Worm (Caenorhabditis elegans) whole organism, young adult: ENCODE data around the gene tut-2.
A peak's percentile ranks its signal among the peaks of the same experiment; 100 is the strongest.

Experiments used
- B0019.2 ChIP-seq: fragments of 200-800 bp; sonication (Bioruptor generic); conservative IDR thresholded peaks from 2 replicates; pipeline ENCODE4 v1.3.6; 2022; ENCODE audit warnings: missing genetic modification reagents, missing genetic modification characterization, missing compliant biosample characterization
- D2030.7 ChIP-seq: fragments of 200-800 bp; sonication (Bioruptor generic); IDR thresholded peaks from 2 replicates; pipeline ENCODE4 v1.3.6; 2022; ENCODE audit warnings: missing genetic modification reagents, missing genetic modification characterization, missing compliant biosample characterization
- F57A8.1 ChIP-seq: fragments of 200-800 bp; sonication (Bioruptor generic); optimal IDR thresholded peaks from 2 replicates; lab custom pipeline; 2018; ENCODE audit warnings: mild to moderate bottlenecking, missing genetic modification characterization, moderate library complexity, missing compliant biosample characterization
- Y56A3A.18 ChIP-seq: fragments of 200-800 bp; sonication (Bioruptor generic); IDR thresholded peaks from 2 replicates; pipeline ENCODE4 v1.3.6; 2022; ENCODE audit warnings: missing genetic modification reagents, missing genetic modification characterization, missing compliant biosample characterization
- atf-7 ChIP-seq: sonication (generic microtip); optimal IDR thresholded peaks from 2 replicates; lab custom pipeline; 2017; ENCODE audit warnings: mild to moderate bottlenecking, missing genetic modification characterization, missing compliant biosample characterization
- athp-1 ChIP-seq: sonication (generic microtip); optimal IDR thresholded peaks from 2 replicates; lab custom pipeline; 2017; ENCODE audit warnings: mild to moderate bottlenecking, missing genetic modification characterization, missing compliant biosample characterization
- bed-2 ChIP-seq: fragments of 200-800 bp; sonication (Bioruptor generic); IDR thresholded peaks from 2 replicates; pipeline ENCODE4 v1.3.6; 2022; ENCODE audit warnings: missing genetic modification reagents, missing genetic modification characterization, missing compliant biosample characterization
- cebp-2 ChIP-seq: fragments of 200-800 bp; sonication (Bioruptor generic); IDR thresholded peaks from 2 replicates; pipeline ENCODE4 v1.3.6; 2022; ENCODE audit warnings: missing genetic modification characterization, missing compliant biosample characterization
- ceh-79 ChIP-seq: sonication (generic microtip); optimal IDR thresholded peaks from 2 replicates; lab custom pipeline; 2017; ENCODE audit warnings: mild to moderate bottlenecking, missing genetic modification characterization, missing compliant biosample characterization
- dox-1 ChIP-seq: fragments of 200-800 bp; sonication (Bioruptor generic); IDR thresholded peaks from 2 replicates; pipeline ENCODE4 v1.3.6; 2022; ENCODE audit warnings: missing genetic modification reagents, missing genetic modification characterization, missing compliant biosample characterization
- dpff-1 ChIP-seq: sonication (generic microtip); optimal IDR thresholded peaks from 2 replicates; lab custom pipeline; 2017; ENCODE audit warnings: mild to moderate bottlenecking, missing genetic modification characterization, missing compliant biosample characterization
- egrh-3 ChIP-seq: fragments of 200-800 bp; sonication (Bioruptor generic); IDR thresholded peaks from 2 replicates; pipeline ENCODE4 v1.3.6; 2022; ENCODE audit warnings: missing genetic modification reagents, missing genetic modification characterization, missing compliant biosample characterization
- fkh-3 ChIP-seq: sonication (generic microtip); optimal IDR thresholded peaks from 2 replicates; lab custom pipeline; 2016; ENCODE audit warnings: mild to moderate bottlenecking, missing genetic modification characterization, missing compliant biosample characterization
- gei-17 ChIP-seq: fragments of 200-800 bp; sonication (Bioruptor generic); optimal IDR thresholded peaks from 2 replicates; lab custom pipeline; 2018; ENCODE audit warnings: mild to moderate bottlenecking, missing genetic modification characterization, missing compliant biosample characterization
- hmg-1.2 ChIP-seq: fragments of 200-800 bp; sonication (Bioruptor generic); IDR thresholded peaks from 2 replicates; pipeline ENCODE4 v1.3.6; 2022; ENCODE audit warnings: missing genetic modification reagents, missing genetic modification characterization, missing compliant biosample characterization
- let-607 ChIP-seq, 2 experiments: fragments of 200-800 bp in 1 of 2; sonication (Bioruptor generic) in 1 of 2; sonication (generic microtip) in 1 of 2; optimal IDR thresholded peaks; 2 replicates each; lab custom pipeline; 2016 to 2018; ENCODE audit warnings: mild to moderate bottlenecking in 2 of 2, missing compliant biosample characterization in 2 of 2, missing genetic modification characterization in 2 of 2, moderate library complexity in 2 of 2, missing genotype in 1 of 2
- lin-40 ChIP-seq: sonication (generic microtip); optimal IDR thresholded peaks from 2 replicates; lab custom pipeline; 2016; ENCODE audit warnings: missing genetic modification characterization, mild to moderate bottlenecking, missing compliant biosample characterization, missing genotype, missing genetic modification reagents
- lir-1 ChIP-seq: fragments of 200-800 bp; sonication (Bioruptor generic); conservative IDR thresholded peaks from 2 replicates; pipeline ENCODE4 v1.3.6; 2022; ENCODE audit warnings: missing genetic modification reagents, missing genetic modification characterization, missing compliant biosample characterization
- lsy-27 ChIP-seq: sonication (generic microtip); optimal IDR thresholded peaks from 2 replicates; lab custom pipeline; 2017; ENCODE audit warnings: missing genetic modification characterization, mild to moderate bottlenecking, missing compliant biosample characterization, antibody characterized with exemption, missing genotype, borderline replicate concordance; ENCODE audit not compliant: insufficient read depth
- madf-3 ChIP-seq: fragments of 200-800 bp; sonication (Bioruptor generic); IDR thresholded peaks from 2 replicates; pipeline ENCODE4 v1.3.6; 2022; ENCODE audit warnings: missing genetic modification reagents, missing genetic modification characterization, missing compliant biosample characterization
- mcd-1 ChIP-seq: fragments of 200-800 bp; sonication (Bioruptor generic); IDR thresholded peaks from 2 replicates; pipeline ENCODE4 v1.3.6; 2022; ENCODE audit warnings: missing genetic modification reagents, missing genetic modification characterization, missing compliant biosample characterization
- nfya-1 ChIP-seq: sonication (generic microtip); optimal IDR thresholded peaks from 2 replicates; lab custom pipeline; 2017; ENCODE audit warnings: antibody characterized with exemption, missing compliant biosample characterization, missing genetic modification characterization, borderline replicate concordance; ENCODE audit not compliant: insufficient read depth
- nfyb-1 ChIP-seq: fragments of 200-800 bp; sonication (Bioruptor generic); IDR thresholded peaks from 2 replicates; pipeline ENCODE4 v1.3.6; 2022; ENCODE audit warnings: missing genetic modification reagents, missing genetic modification characterization, missing compliant biosample characterization
- nhr-80 ChIP-seq: sonication (generic microtip); optimal IDR thresholded peaks from 2 replicates; lab custom pipeline; 2016; ENCODE audit warnings: missing genetic modification characterization, missing compliant biosample characterization
- pbrm-1 ChIP-seq: fragments of 200-800 bp; sonication (Bioruptor generic); IDR thresholded peaks from 2 replicates; pipeline ENCODE4 v1.3.6; 2022; ENCODE audit warnings: missing genetic modification reagents, missing genetic modification characterization, missing compliant biosample characterization
- rcor-1 ChIP-seq: fragments of 200-800 bp; sonication (Bioruptor generic); IDR thresholded peaks from 2 replicates; pipeline ENCODE4 v1.3.6; 2022; ENCODE audit warnings: missing genetic modification reagents, missing genetic modification characterization, missing compliant biosample characterization
- rec-8 ChIP-seq, 2 experiments: sonication (generic microtip); optimal IDR thresholded peaks; 2 replicates each; lab custom pipeline; 2016; ENCODE audit warnings: mild to moderate bottlenecking in 2 of 2, missing genetic modification characterization in 2 of 2, missing genetic modification reagents in 2 of 2, missing genotype in 2 of 2, missing biosample characterization in 1 of 2, missing compliant biosample characterization in 1 of 2, moderate library complexity in 1 of 2
- snpc-1.1 ChIP-seq: sonication (generic microtip); optimal IDR thresholded peaks from 2 replicates; lab custom pipeline; 2017; ENCODE audit warnings: missing genetic modification characterization, mild to moderate bottlenecking, missing compliant biosample characterization, antibody characterized with exemption, moderate library complexity, missing genotype, missing genetic modification reagents; ENCODE audit not compliant: insufficient read depth
- snpc-1.3 ChIP-seq: sonication (generic microtip); optimal IDR thresholded peaks from 2 replicates; lab custom pipeline; 2017; ENCODE audit warnings: missing genetic modification characterization, mild to moderate bottlenecking, missing compliant biosample characterization, antibody characterized with exemption, moderate library complexity, missing genotype, missing genetic modification reagents; ENCODE audit not compliant: insufficient read depth
- snpc-3.4 ChIP-seq: sonication (generic microtip); optimal IDR thresholded peaks from 2 replicates; lab custom pipeline; 2017; ENCODE audit warnings: missing genetic modification characterization, mild to moderate bottlenecking, missing compliant biosample characterization, antibody characterized with exemption, moderate library complexity, missing genotype, missing genetic modification reagents
- tbp1 ChIP-seq: fragments of 200-800 bp; sonication (Bioruptor generic); optimal IDR thresholded peaks from 2 replicates; lab custom pipeline; 2018; ENCODE audit warnings: mild to moderate bottlenecking, missing genetic modification characterization, missing compliant biosample characterization
- tbx-9 ChIP-seq: sonication (generic microtip); optimal IDR thresholded peaks from 2 replicates; lab custom pipeline; 2016; ENCODE audit warnings: borderline replicate concordance, missing genetic modification characterization, inconsistent platforms, missing compliant biosample characterization
- unc-62 ChIP-seq: fragments of 150-350 bp; optimal IDR thresholded peaks from 2 replicates; lab custom pipeline; 2014; ENCODE audit warnings: missing biosample characterization, missing genetic modification reagents, missing genetic modification characterization
- xnd-1 ChIP-seq: sonication (generic microtip); optimal IDR thresholded peaks from 2 replicates; lab custom pipeline; 2016; ENCODE audit warnings: missing genotype, missing genetic modification reagents, missing genetic modification characterization, missing compliant biosample characterization
- zim-3 ChIP-seq: sonication (generic microtip); optimal IDR thresholded peaks from 2 replicates; lab custom pipeline; 2017; ENCODE audit warnings: mild to moderate bottlenecking, missing genetic modification characterization, moderate library complexity, missing compliant biosample characterization
- ztf-22 ChIP-seq: fragments of 200-800 bp; sonication (Bioruptor generic); optimal IDR thresholded peaks from 2 replicates; lab custom pipeline; 2018; ENCODE audit warnings: mild to moderate bottlenecking, missing genetic modification characterization, moderate library complexity, missing compliant biosample characterization

Gene tut-2

ce11 chrV:10681117-10681959, 23.3 kb downstream of the tut-2 start (continued):
- TF ChIP-seq rec-8 (tag; optimal IDR thresholded peaks at IDR 0.05; lab: Kevin White, UChicago) (no peak), dox-1 (GFP tag; lab: Robert Waterston, UW) (peak; percentile 53), snpc-1.1 (no peak), mcd-1 (GFP tag; lab: Robert Waterston, UW) (no peak), B0019.2 (GFP tag; lab: Robert Waterston, UW) (no peak)

- no peak for TF ChIP-seq D2030.7 (GFP tag; lab: Robert Waterston, UW)
These were observed 24.1 kb downstream of the tut-2 start, which contains the start of gene gsp-1 for ce11 chrV:10682122-10682521. TSS of gene gsp-1 (plus strand) at chrV:10682422.

- peak; percentile 90 for TF ChIP-seq hmg-1.2
- no peak for TF ChIP-seq fkh-3
These were observed 25.4 kb downstream of the tut-2 start for ce11 chrV:10683458-10683857.

ce11 chrV:10684748-10685147, 26.7 kb downstream of the tut-2 start:
- no peak for TF ChIP-seq nfyb-1
- no peak for TF ChIP-seq Y56A3A.18 (GFP tag; lab: Robert Waterston, UW)
- TF ChIP-seq athp-1 (tag; lab: Kevin White, UChicago) = no peak
- no peak for TF ChIP-seq dpff-1 (tag; lab: Kevin White, UChicago)
- TF ChIP-seq lir-1 (GFP tag; lab: Robert Waterston, UW) = no peak
- TF ChIP-seq xnd-1 (tag; lab: Kevin White, UChicago) = no peak
- TF ChIP-seq nfya-1 (tag; lab: Kevin White, UChicago) = no peak
- TF ChIP-seq pbrm-1 = no peak
- no peak for TF ChIP-seq gei-17 (GFP tag; lab: Kevin White, UChicago)
- no peak for TF ChIP-seq lsy-27 (tag; lab: Kevin White, UChicago)
- no peak for TF ChIP-seq F57A8.1
- TF ChIP-seq snpc-1.3 (tag; lab: Kevin White, UChicago) = no peak
- TF ChIP-seq egrh-3 (GFP tag; lab: Robert Waterston, UW) = no peak

- no peak for TF ChIP-seq lsy-27 (tag; lab: Kevin White, UChicago)
- TF ChIP-seq bed-2 (GFP tag; lab: Robert Waterston, UW) = no peak
- no peak for TF ChIP-seq hmg-1.2
- no peak for TF ChIP-seq rcor-1 (GFP tag; lab: Robert Waterston, UW)
These were observed 29.6 kb downstream of the tut-2 start, which contains the start of gene F29F11.20 for ce11 chrV:10687601-10688000. TSS of gene F29F11.20 (plus strand) at chrV:10687901.

ce11 chrV:10691313-10691712, 33.3 kb downstream of the tut-2 start:
- TF ChIP-seq hmg-1.2 = peak; percentile 7; the same call in 1 of the 2 replicates
- TF ChIP-seq lin-40 (tag; lab: Kevin White, UChicago) = no peak

- TF ChIP-seq ceh-79 (tag; lab: Kevin White, UChicago) (no peak), snpc-3.4 (tag; lab: Kevin White, UChicago) (no peak), cebp-2 (GFP tag; lab: Robert Waterston, UW) (no peak), tbx-9 (tag; lab: Kevin White, UChicago) (no peak), tbp1 (GFP tag; lab: Kevin White, UChicago) (peak; percentile 9), lir-1 (GFP tag; lab: Robert Waterston, UW) (no peak), let-607 (tag; optimal IDR thresholded peaks at IDR 0.05; lab: Kevin White, UChicago) (peak in 1 of 2 experiments; percentile 27), unc-62 (peak; percentile 58), ztf-22 (GFP tag; lab: Kevin White, UChicago) (peak; percentile 56), atf-7 (peak; percentile 75), madf-3 (GFP tag; lab: Robert Waterston, UW) (no peak), nhr-80 (peak; percentile 98), zim-3 (no peak)
These were observed 35.7 kb downstream of the tut-2 start for ce11 chrV:10693749-10694148.
